Worm (Caenorhabditis elegans) whole organism, mixed stage, embryonic: Measurements from ENCODE around the gene ztf-8.

Experiments used
- M03D4.4 ChIP-seq: sonication (generic microtip); optimal IDR thresholded peaks from 2 replicates; lab custom pipeline; 2017; ENCODE audit warnings: mild to moderate bottlenecking, missing genetic modification characterization, missing compliant biosample characterization
- bed-3 ChIP-seq: fragments of 200-800 bp; sonication (Bioruptor generic); optimal IDR thresholded peaks from 3 replicates; lab custom pipeline; 2018; ENCODE audit warnings: mild to moderate bottlenecking, missing genetic modification characterization, moderate library complexity, missing compliant biosample characterization
- blmp-1 ChIP-seq: fragments of 150-350 bp; optimal IDR thresholded peaks from 2 replicates; lab custom pipeline; 2014; ENCODE audit warnings: missing biosample characterization, missing genetic modification characterization
- ceh-39 ChIP-seq: fragments of 150-350 bp; optimal IDR thresholded peaks from 2 replicates; lab custom pipeline; 2014; ENCODE audit warnings: missing biosample characterization, missing genetic modification characterization
- ceh-43 ChIP-seq: fragments of 200-800 bp; sonication (Bioruptor generic); optimal IDR thresholded peaks from 2 replicates; lab custom pipeline; 2018; ENCODE audit warnings: mild to moderate bottlenecking, missing genetic modification characterization, moderate library complexity, missing compliant biosample characterization
- ceh-83 ChIP-seq: fragments of 200-800 bp; sonication (Bioruptor generic); optimal IDR thresholded peaks from 2 replicates; lab custom pipeline; 2018; ENCODE audit warnings: mild to moderate bottlenecking, missing genetic modification characterization, missing compliant biosample characterization
- ces-1 ChIP-seq: fragments of 150-350 bp; optimal IDR thresholded peaks from 2 replicates; lab custom pipeline; 2014; ENCODE audit warnings: missing biosample characterization, missing genetic modification reagents, missing genetic modification characterization
- cnd-1 ChIP-seq: fragments of 200-800 bp; sonication (Bioruptor generic); optimal IDR thresholded peaks from 2 replicates; lab custom pipeline; 2018; ENCODE audit warnings: mild to moderate bottlenecking, missing genetic modification characterization, missing compliant biosample characterization
- drap-1 ChIP-seq: fragments of 200-800 bp; sonication (Bioruptor generic); optimal IDR thresholded peaks from 3 replicates; lab custom pipeline; 2018; ENCODE audit warnings: mild to moderate bottlenecking, missing genetic modification characterization, missing compliant biosample characterization
- elt-1 ChIP-seq: sonication (generic microtip); optimal IDR thresholded peaks from 2 replicates; lab custom pipeline; 2017; ENCODE audit warnings: missing genetic modification characterization, mild to moderate bottlenecking, missing compliant biosample characterization, antibody characterized with exemption, moderate library complexity, borderline replicate concordance; ENCODE audit not compliant: insufficient read depth
- elt-3 ChIP-seq: fragments of 150-350 bp; optimal IDR thresholded peaks from 2 replicates; lab custom pipeline; 2014; ENCODE audit warnings: missing biosample characterization, missing genetic modification characterization
- flh-1 ChIP-seq: fragments of 200-800 bp; sonication (Bioruptor generic); optimal IDR thresholded peaks from 2 replicates; lab custom pipeline; 2018; ENCODE audit warnings: mild to moderate bottlenecking, missing genetic modification characterization, moderate library complexity, missing compliant biosample characterization
- ham-2 ChIP-seq: fragments of 200-800 bp; sonication (Bioruptor generic); optimal IDR thresholded peaks from 2 replicates; lab custom pipeline; 2018; ENCODE audit warnings: mild to moderate bottlenecking, missing genetic modification characterization, missing compliant biosample characterization
- hlh-1 ChIP-seq: fragments of 150-350 bp; optimal IDR thresholded peaks from 2 replicates; lab custom pipeline; 2014; ENCODE audit warnings: missing biosample characterization, missing genetic modification reagents, missing genetic modification characterization
- lin-13 ChIP-seq: fragments of 150-350 bp; optimal IDR thresholded peaks from 2 replicates; lab custom pipeline; 2014; ENCODE audit warnings: missing biosample characterization, missing genetic modification characterization
- lin-32 ChIP-seq: fragments of 200-800 bp; sonication (Bioruptor generic); optimal IDR thresholded peaks from 2 replicates; lab custom pipeline; 2018; ENCODE audit warnings: mild to moderate bottlenecking, missing genetic modification characterization, missing compliant biosample characterization
- lsy-2 ChIP-seq: fragments of 150-350 bp; optimal IDR thresholded peaks from 2 replicates; lab custom pipeline; 2014; ENCODE audit warnings: missing biosample characterization, missing genetic modification characterization
- mab-5 ChIP-seq: fragments of 150-350 bp; optimal IDR thresholded peaks from 2 replicates; lab custom pipeline; 2014; ENCODE audit warnings: missing biosample characterization, missing genetic modification characterization
- mep-1 ChIP-seq: fragments of 150-350 bp; optimal IDR thresholded peaks from 2 replicates; lab custom pipeline; 2017; ENCODE audit warnings: missing biosample characterization, missing genetic modification reagents, missing genetic modification characterization, inconsistent platforms
- mls-2 ChIP-seq: sonication (generic microtip); optimal IDR thresholded peaks from 2 replicates; lab custom pipeline; 2016; ENCODE audit warnings: mild to moderate bottlenecking, missing genetic modification characterization, moderate library complexity, missing compliant biosample characterization
- nhr-2 ChIP-seq: fragments of 150-350 bp; optimal IDR thresholded peaks from 2 replicates; lab custom pipeline; 2014; ENCODE audit warnings: missing biosample characterization, missing genetic modification characterization
- nhr-237 ChIP-seq: fragments of 150-350 bp; optimal IDR thresholded peaks from 2 replicates; lab custom pipeline; 2014; ENCODE audit warnings: missing biosample characterization, missing genetic modification characterization
- nhr-28 ChIP-seq: fragments of 150-350 bp; optimal IDR thresholded peaks from 2 replicates; lab custom pipeline; 2014; ENCODE audit warnings: missing biosample characterization, missing genetic modification characterization
- nhr-76 ChIP-seq: sonication (generic microtip); optimal IDR thresholded peaks from 2 replicates; lab custom pipeline; 2017; ENCODE audit warnings: missing biosample characterization, missing genetic modification characterization
- pha-4 ChIP-seq: fragments of 150-350 bp; optimal IDR thresholded peaks from 2 replicates; lab custom pipeline; 2018; ENCODE audit warnings: missing biosample characterization, missing genetic modification reagents, missing genetic modification characterization
- sem-2 ChIP-seq: fragments of 200-800 bp; sonication (Bioruptor generic); optimal IDR thresholded peaks from 2 replicates; lab custom pipeline; 2018; ENCODE audit warnings: mild to moderate bottlenecking, missing genetic modification characterization, missing compliant biosample characterization
- snpc-4 ChIP-seq: fragments of 150-350 bp; optimal IDR thresholded peaks from 2 replicates; lab custom pipeline; 2014; ENCODE audit warnings: missing biosample characterization, missing genetic modification characterization
- sptf-1 ChIP-seq: sonication (generic microtip); optimal IDR thresholded peaks from 2 replicates; lab custom pipeline; 2017; ENCODE audit warnings: mild to moderate bottlenecking, missing genetic modification characterization, moderate library complexity, missing compliant biosample characterization
- tbx-8 ChIP-seq: fragments of 200-800 bp; sonication (Bioruptor generic); optimal IDR thresholded peaks from 2 replicates; lab custom pipeline; 2018; ENCODE audit warnings: mild to moderate bottlenecking, missing genetic modification characterization, moderate library complexity, missing compliant biosample characterization
- unc-120 ChIP-seq: sonication (generic microtip); optimal IDR thresholded peaks from 2 replicates; lab custom pipeline; 2017; ENCODE audit warnings: missing genetic modification characterization, missing compliant biosample characterization; ENCODE audit not compliant: poor library complexity, severe bottlenecking
- unc-39 ChIP-seq: fragments of 150-350 bp; optimal IDR thresholded peaks from 2 replicates; lab custom pipeline; 2014; ENCODE audit warnings: missing biosample characterization, missing genetic modification characterization
- zip-8 ChIP-seq: fragments of 150-350 bp; optimal IDR thresholded peaks from 2 replicates; lab custom pipeline; 2014; ENCODE audit warnings: missing biosample characterization, missing genetic modification characterization
- ztf-11 ChIP-seq: fragments of 150-350 bp; optimal IDR thresholded peaks from 2 replicates; lab custom pipeline; 2014; ENCODE audit warnings: missing biosample characterization, missing genetic modification characterization

ztf-8 gene

DNA sequence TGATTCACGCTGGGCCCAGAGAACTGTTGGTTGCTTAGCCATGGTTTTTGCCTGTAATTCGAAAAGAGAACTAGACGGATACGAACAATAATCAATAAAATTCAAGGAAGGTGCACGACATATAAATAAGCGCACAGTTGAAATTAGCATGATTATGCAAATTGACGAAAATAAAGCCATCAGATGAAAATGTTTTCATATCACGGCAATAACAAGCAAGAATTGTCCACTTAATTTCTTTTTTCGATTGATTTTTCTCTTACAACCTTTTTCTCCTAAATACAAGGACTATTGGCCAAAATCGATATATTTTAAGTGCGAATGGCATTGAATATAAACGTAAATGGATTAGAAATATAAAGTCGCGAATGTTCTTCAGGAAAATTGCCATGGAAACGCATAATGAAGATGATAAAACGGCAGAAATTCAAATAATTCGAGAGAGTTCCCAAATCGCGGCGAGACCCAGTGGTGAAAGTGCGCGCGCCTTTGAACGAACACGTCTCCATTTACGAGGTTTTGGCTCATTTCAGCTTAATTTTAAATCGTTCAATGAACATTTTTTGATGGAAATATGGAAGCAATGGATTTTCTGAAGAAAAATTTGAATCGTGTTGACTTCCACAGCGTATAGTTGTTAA, 1.6 kb upstream of the ztf-8 start, which contains the start of the genes daf-41 and toc-1:
daf-41 (minus strand) TSS at position 51 of the 641 bp plus-strand sequence.
toc-1 (plus strand) TSS at position 537 of the 641 bp plus-strand sequence.
- TF ChIP-seq nhr-76 (tag; lab: Kevin White, UChicago) (no peak), drap-1 (GFP tag; lab: Kevin White, UChicago) (no peak), elt-3 (no peak), ces-1 (GFP tag; lab: Kevin White, UChicago) (peak; percentile 72), ceh-83 (GFP tag; lab: Kevin White, UChicago) (no peak), lin-32 (GFP tag; lab: Kevin White, UChicago) (no peak), mls-2 (tag; lab: Kevin White, UChicago) (peak; percentile 55), bed-3 (GFP tag; lab: Kevin White, UChicago) (no peak), nhr-237 (tag; lab: Kevin White, UChicago) (peak; percentile 24), nhr-2 (no peak), ceh-39 (tag; lab: Kevin White, UChicago) (no peak), unc-120 (tag; lab: Kevin White, UChicago) (peak; percentile 56), lsy-2 (no peak), mep-1 (tag; lab: Kevin White, UChicago) (peak; percentile 64)

DNA sequence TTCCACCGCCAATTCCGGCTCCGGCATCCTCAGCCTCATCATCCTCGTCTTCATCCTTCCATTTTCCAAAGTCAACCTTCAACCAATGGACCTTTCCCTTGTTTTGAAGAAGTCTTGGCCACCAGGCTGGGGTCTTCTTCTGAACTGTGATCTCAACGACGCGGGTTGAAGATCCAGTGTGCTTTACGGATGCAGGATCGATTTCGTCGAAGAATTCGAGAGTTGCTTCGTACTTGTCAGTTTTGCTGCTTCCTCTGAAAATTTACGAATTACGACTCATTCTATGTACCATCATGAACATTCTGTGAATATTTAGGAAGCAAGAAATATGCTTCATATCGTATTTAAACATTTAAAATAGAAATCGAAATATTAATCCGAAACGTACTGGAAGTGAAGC, 979 bp upstream of the ztf-8 start:
- TF ChIP-seq nhr-237 (tag; lab: Kevin White, UChicago) (no peak), tbx-8 (GFP tag; lab: Kevin White, UChicago) (no peak), hlh-1 (tag; lab: Kevin White, UChicago) (no peak), nhr-2 (no peak), snpc-4 (tag; lab: Kevin White, UChicago) (no peak), mab-5 (tag; lab: Kevin White, UChicago) (no peak), pha-4 (tag; lab: Kevin White, UChicago) (no peak), cnd-1 (tag; lab: Kevin White, UChicago) (no peak), flh-1 (no peak), nhr-28 (tag; lab: Kevin White, UChicago) (no peak), lin-32 (GFP tag; lab: Kevin White, UChicago) (no peak), blmp-1 (tag; lab: Kevin White, UChicago) (no peak), ces-1 (GFP tag; lab: Kevin White, UChicago) (no peak), mls-2 (tag; lab: Kevin White, UChicago) (no peak), sem-2 (GFP tag; lab: Kevin White, UChicago) (no peak), zip-8 (tag; lab: Kevin White, UChicago) (no peak), ceh-39 (tag; lab: Kevin White, UChicago) (no peak), elt-1 (tag; lab: Kevin White, UChicago) (no peak)

DNA sequence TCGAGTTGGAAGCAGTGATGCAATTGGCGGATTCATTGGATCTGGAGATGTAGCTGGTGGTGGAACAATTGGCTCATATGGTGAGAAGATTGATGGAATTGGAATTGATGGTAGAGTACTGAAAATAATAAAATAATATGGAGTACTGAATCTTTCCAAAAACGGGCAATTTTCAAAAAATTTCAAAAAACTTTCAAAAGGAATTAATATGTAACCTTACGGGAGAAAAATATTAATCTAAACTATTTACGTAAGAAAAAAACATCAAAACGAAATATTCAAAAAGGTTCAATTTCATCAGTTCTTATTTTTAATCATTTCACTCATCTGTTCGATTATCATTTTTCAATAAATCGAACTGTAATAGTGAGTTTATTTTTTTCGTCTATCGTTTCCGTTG, 3.5 kb downstream of the ztf-8 start, which contains the start of gene ZC395.4:
ZC395.4 (plus strand) TSS at position 301 of the 400 bp plus-strand sequence.
- no peak for TF ChIP-seq M03D4.4 (tag; lab: Kevin White, UChicago)
- TF ChIP-seq ham-2 = no peak
- TF ChIP-seq ceh-39 (tag; lab: Kevin White, UChicago) = no peak
- no peak for TF ChIP-seq drap-1 (GFP tag; lab: Kevin White, UChicago)
- no peak for TF ChIP-seq sem-2 (GFP tag; lab: Kevin White, UChicago)
- no peak for TF ChIP-seq ceh-43
- TF ChIP-seq bed-3 (GFP tag; lab: Kevin White, UChicago) = no peak
- TF ChIP-seq elt-3 = no peak
- no peak for TF ChIP-seq nhr-28 (tag; lab: Kevin White, UChicago)
- no peak for TF ChIP-seq unc-120 (tag; lab: Kevin White, UChicago)
- TF ChIP-seq mls-2 (tag; lab: Kevin White, UChicago) = no peak
- TF ChIP-seq nhr-76 (tag; lab: Kevin White, UChicago) = no peak
- TF ChIP-seq sptf-1 (tag; lab: Kevin White, UChicago) = no peak
- no peak for TF ChIP-seq ztf-11 (tag; lab: Kevin White, UChicago)
- TF ChIP-seq nhr-2 = no peak
- no peak for TF ChIP-seq mep-1 (tag; lab: Kevin White, UChicago)
- no peak for TF ChIP-seq blmp-1 (tag; lab: Kevin White, UChicago)
- TF ChIP-seq lin-32 (GFP tag; lab: Kevin White, UChicago) = no peak
- no peak for TF ChIP-seq ces-1 (GFP tag; lab: Kevin White, UChicago)
- TF ChIP-seq mab-5 (tag; lab: Kevin White, UChicago) = no peak

DNA sequence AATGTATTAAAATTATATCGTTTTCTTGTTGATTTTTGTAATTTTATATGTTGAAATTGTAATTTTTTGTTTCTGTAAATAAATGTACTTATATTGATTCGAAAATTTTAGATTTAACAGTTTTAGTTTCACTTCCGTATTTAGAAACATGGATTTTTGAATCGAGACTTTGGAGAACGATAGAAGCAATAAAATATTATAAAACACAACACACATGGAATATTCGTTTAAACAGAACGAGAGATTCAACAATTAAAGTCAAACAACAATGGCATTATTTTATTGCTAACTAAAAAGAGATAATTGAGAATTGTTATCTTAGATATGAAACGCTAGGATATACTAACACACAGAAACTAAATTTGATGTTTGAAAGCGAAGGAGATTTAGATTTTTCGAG, 4.8 kb downstream of the ztf-8 start:
- TF ChIP-seq M03D4.4 (tag; lab: Kevin White, UChicago) = no peak
- no peak for TF ChIP-seq blmp-1 (tag; lab: Kevin White, UChicago)
- TF ChIP-seq nhr-237 (tag; lab: Kevin White, UChicago) = no peak
- TF ChIP-seq nhr-28 (tag; lab: Kevin White, UChicago) = no peak
- no peak for TF ChIP-seq tbx-8 (GFP tag; lab: Kevin White, UChicago)
- TF ChIP-seq nhr-2 = no peak
- TF ChIP-seq ztf-11 (tag; lab: Kevin White, UChicago) = no peak
- no peak for TF ChIP-seq mls-2 (tag; lab: Kevin White, UChicago)
- no peak for TF ChIP-seq unc-39
- TF ChIP-seq lin-13 = no peak
- no peak for TF ChIP-seq lin-32 (GFP tag; lab: Kevin White, UChicago)
- no peak for TF ChIP-seq sem-2 (GFP tag; lab: Kevin White, UChicago)
- no peak for TF ChIP-seq mab-5 (tag; lab: Kevin White, UChicago)
